Worm (Caenorhabditis elegans) whole organism, L4 larva: ENCODE measurements around the gene F22F7.12.

Experiments
- D1046.2 ChIP-seq: fragments of 200-800 bp; sonication (Bioruptor generic); IDR thresholded peaks from 2 replicates; pipeline ENCODE4 v1.3.6; 2022; ENCODE audit warnings: missing genetic modification characterization, missing compliant biosample characterization
- F10B5.3 ChIP-seq: sonication (generic microtip); optimal IDR thresholded peaks from 2 replicates; lab custom pipeline; 2016; ENCODE audit warnings: mild to moderate bottlenecking, missing genetic modification characterization, missing compliant biosample characterization
- F44E2.7 ChIP-seq: fragments of 200-800 bp; sonication (Bioruptor generic); IDR thresholded peaks from 2 replicates; pipeline ENCODE4 v2.1.2; 2022; ENCODE audit warnings: missing genetic modification characterization, missing compliant biosample characterization
- F49E8.2 ChIP-seq: sonication (generic microtip); optimal IDR thresholded peaks from 2 replicates; lab custom pipeline; 2016; ENCODE audit warnings: missing compliant biosample characterization, mild to moderate bottlenecking, missing genetic modification characterization, borderline replicate concordance
- R02D3.7 ChIP-seq: fragments of 150-350 bp; sonication (generic microtip); optimal IDR thresholded peaks from 3 replicates; lab custom pipeline; 2014; ENCODE audit warnings: missing biosample characterization, missing genetic modification characterization
- ZK337.2 ChIP-seq: fragments of 200-800 bp; sonication (Bioruptor generic); IDR thresholded peaks from 2 replicates; pipeline ENCODE4 v1.3.6; 2022; ENCODE audit warnings: missing genetic modification reagents, missing genetic modification characterization, missing compliant biosample characterization
- aha-1 ChIP-seq: fragments of 150-350 bp; peaks from one replicate; lab custom pipeline; 2014; ENCODE audit warnings: missing biosample characterization, missing genetic modification characterization
- aly-2 ChIP-seq: sonication (generic microtip); optimal IDR thresholded peaks from 2 replicates; lab custom pipeline; 2018; ENCODE audit warnings: missing biosample characterization, missing genetic modification characterization
- arid-1 ChIP-seq: fragments of 200-800 bp; sonication (Bioruptor generic); conservative IDR thresholded peaks from 2 replicates; pipeline ENCODE4 v1.3.6; 2022; ENCODE audit warnings: missing genetic modification reagents, missing genetic modification characterization, missing compliant biosample characterization
- attf-4 ChIP-seq: sonication (generic microtip); optimal IDR thresholded peaks from 3 replicates; lab custom pipeline; 2017; ENCODE audit warnings: missing biosample characterization, missing genetic modification characterization
- ces-1 ChIP-seq: fragments of 150-350 bp; sonication (generic microtip); optimal IDR thresholded peaks from 4 replicates; lab custom pipeline; 2014; ENCODE audit warnings: missing biosample characterization, missing genetic modification reagents, missing genetic modification characterization
- ctbp-1 ChIP-seq: fragments of 200-800 bp; sonication (Bioruptor generic); IDR thresholded peaks from 2 replicates; pipeline ENCODE4 v1.3.6; 2022; ENCODE audit warnings: missing genetic modification reagents, missing genetic modification characterization, missing compliant biosample characterization
- daf-12 ChIP-seq: fragments of 150-350 bp; optimal IDR thresholded peaks from 2 replicates; lab custom pipeline; 2014; ENCODE audit warnings: missing biosample characterization, missing genetic modification reagents, missing genetic modification characterization
- daf-16 ChIP-seq, 3 experiments: sonication (generic microtip); optimal IDR thresholded peaks; 2 replicates each; lab custom pipeline; 2016 to 2017; ENCODE audit warnings: missing genetic modification characterization in 3 of 3, missing genetic modification reagents in 3 of 3, mild to moderate bottlenecking in 2 of 3, missing compliant biosample characterization in 2 of 3, missing biosample characterization in 1 of 3, moderate library complexity in 1 of 3
- daf-19 ChIP-seq: fragments of 200-800 bp; sonication (Bioruptor generic); conservative IDR thresholded peaks from 2 replicates; pipeline ENCODE4 v1.3.6; 2022; ENCODE audit warnings: missing genetic modification characterization, missing compliant biosample characterization
- dmd-9 ChIP-seq: fragments of 200-800 bp; sonication (Bioruptor generic); IDR thresholded peaks from 2 replicates; pipeline ENCODE4 v1.3.6; 2022; ENCODE audit warnings: missing genetic modification reagents, missing genetic modification characterization, missing compliant biosample characterization
- dpl-1 ChIP-seq: fragments of 150-350 bp; optimal IDR thresholded peaks from 2 replicates; lab custom pipeline; 2014; ENCODE audit warnings: missing biosample characterization, missing genetic modification reagents, missing genetic modification characterization
- dve-1 ChIP-seq: sonication (generic microtip); optimal IDR thresholded peaks from 2 replicates; lab custom pipeline; 2017; ENCODE audit warnings: antibody characterized with exemption, mild to moderate bottlenecking, missing genetic modification characterization, missing compliant biosample characterization; ENCODE audit not compliant: insufficient read depth
- fkh-10 ChIP-seq: fragments of 150-350 bp; optimal IDR thresholded peaks from 2 replicates; lab custom pipeline; 2014; ENCODE audit warnings: missing biosample characterization, missing genetic modification reagents, missing genetic modification characterization
- fos-1 ChIP-seq: fragments of 150-350 bp; optimal IDR thresholded peaks from 2 replicates; lab custom pipeline; 2014; ENCODE audit warnings: missing biosample characterization, missing genetic modification characterization
- hif-1 ChIP-seq, 2 experiments: sonication (generic microtip); optimal IDR thresholded peaks; 2 replicates each; lab custom pipeline; 2016 to 2017; ENCODE audit warnings: missing compliant biosample characterization in 2 of 2, missing genetic modification characterization in 2 of 2, missing genetic modification reagents in 2 of 2, missing genotype in 2 of 2, mild to moderate bottlenecking in 1 of 2
- hlh-11 ChIP-seq: fragments of 200-800 bp; sonication (Bioruptor generic); optimal IDR thresholded peaks from 2 replicates; lab custom pipeline; 2018; ENCODE audit warnings: mild to moderate bottlenecking, missing genetic modification characterization, missing compliant biosample characterization
- lin-1 ChIP-seq: fragments of 200-800 bp; sonication (Bioruptor generic); IDR thresholded peaks from 2 replicates; pipeline ENCODE4 v1.3.6; 2022; ENCODE audit warnings: missing genetic modification reagents, missing genetic modification characterization, missing compliant biosample characterization
- lin-13 ChIP-seq: fragments of 150-350 bp; optimal IDR thresholded peaks from 2 replicates; lab custom pipeline; 2014; ENCODE audit warnings: missing biosample characterization, missing genetic modification reagents, missing genetic modification characterization
- lin-15B ChIP-seq: fragments of 150-350 bp; sonication (generic microtip); optimal IDR thresholded peaks from 3 replicates; lab custom pipeline; 2014; ENCODE audit warnings: missing biosample characterization, missing genetic modification characterization
- madf-5 ChIP-seq, 2 experiments: fragments of 200-800 bp; sonication (Bioruptor generic); IDR thresholded peaks; 2 replicates each; pipeline ENCODE4 v1.3.6; 2022; ENCODE audit warnings: missing compliant biosample characterization in 2 of 2, missing genetic modification characterization in 2 of 2
- mep-1 ChIP-seq: fragments of 150-350 bp; sonication (generic microtip); optimal IDR thresholded peaks from 3 replicates; lab custom pipeline; 2014; ENCODE audit warnings: missing biosample characterization, missing genetic modification characterization
- mxl-3 ChIP-seq: fragments of 200-800 bp; sonication (Bioruptor generic); optimal IDR thresholded peaks from 2 replicates; lab custom pipeline; 2018; ENCODE audit warnings: mild to moderate bottlenecking, missing genetic modification characterization, missing compliant biosample characterization
- nhr-102 ChIP-seq: sonication (generic microtip); optimal IDR thresholded peaks from 2 replicates; lab custom pipeline; 2016; ENCODE audit warnings: mild to moderate bottlenecking, missing genetic modification characterization, moderate library complexity, missing compliant biosample characterization
- nhr-11 ChIP-seq: fragments of 150-350 bp; optimal IDR thresholded peaks from 2 replicates; lab custom pipeline; 2014; ENCODE audit warnings: missing biosample characterization, missing genetic modification characterization
- nhr-111 ChIP-seq: fragments of 200-800 bp; sonication (Bioruptor generic); optimal IDR thresholded peaks from 2 replicates; lab custom pipeline; 2018; ENCODE audit warnings: mild to moderate bottlenecking, missing genetic modification characterization, missing compliant biosample characterization
- nhr-28 ChIP-seq: fragments of 150-350 bp; optimal IDR thresholded peaks from 2 replicates; lab custom pipeline; 2014; ENCODE audit warnings: missing biosample characterization, missing genetic modification characterization
- nhr-6 ChIP-seq: fragments of 150-350 bp; optimal IDR thresholded peaks from 2 replicates; lab custom pipeline; 2014; ENCODE audit warnings: missing biosample characterization, missing genetic modification characterization
- nhr-76 ChIP-seq: fragments of 150-350 bp; optimal IDR thresholded peaks from 2 replicates; lab custom pipeline; 2014; ENCODE audit warnings: missing biosample characterization, missing genetic modification characterization
- nhr-77 ChIP-seq: fragments of 150-350 bp; optimal IDR thresholded peaks from 2 replicates; lab custom pipeline; 2014; ENCODE audit warnings: missing biosample characterization, missing genetic modification characterization
- pha-4 ChIP-seq, 2 experiments: fragments of 150-350 bp in 1 of 2; fragments of 200-800 bp in 1 of 2; sonication (Bioruptor generic) in 1 of 2; IDR thresholded peaks in 1 of 2; optimal IDR thresholded peaks in 1 of 2; 2 replicates each; pipeline versions ENCODE4 v1.3.6 to Lab custom; 2014 to 2022; ENCODE audit warnings: missing genetic modification characterization in 2 of 2, missing genetic modification reagents in 2 of 2, missing biosample characterization in 1 of 2, missing compliant biosample characterization in 1 of 2
- pqm-1 ChIP-seq: sonication (generic microtip); optimal IDR thresholded peaks from 2 replicates; lab custom pipeline; 2017; ENCODE audit warnings: missing biosample characterization, missing genetic modification characterization
- saeg-2 ChIP-seq: fragments of 200-800 bp; sonication (Bioruptor generic); IDR thresholded peaks from 2 replicates; pipeline ENCODE4 v1.3.6; 2022; ENCODE audit warnings: missing genetic modification reagents, missing genetic modification characterization, missing compliant biosample characterization
- tra-1 ChIP-seq: fragments of 200-800 bp; sonication (Bioruptor generic); IDR thresholded peaks from 2 replicates; pipeline ENCODE4 v1.3.6; 2022; ENCODE audit warnings: missing genetic modification reagents, missing genetic modification characterization, missing compliant biosample characterization
- unc-39 ChIP-seq: sonication (generic microtip); optimal IDR thresholded peaks from 2 replicates; lab custom pipeline; 2017; ENCODE audit warnings: missing biosample characterization, missing genetic modification characterization
- vab-7 ChIP-seq: fragments of 200-800 bp; sonication (Bioruptor generic); IDR thresholded peaks from 2 replicates; pipeline ENCODE4 v1.3.6; 2022; ENCODE audit warnings: missing genetic modification reagents, missing genetic modification characterization, missing compliant biosample characterization
- ztf-11 ChIP-seq: fragments of 150-350 bp; optimal IDR thresholded peaks from 2 replicates; lab custom pipeline; 2014; ENCODE audit warnings: missing biosample characterization, missing genetic modification characterization

F22F7.12 gene

ce11 chrV:2118574-2118973 is 25.7 kb downstream of the F22F7.12 start, which contains the start of gene bgnt-1.2:
Gene bgnt-1.2 (minus strand): TSS chrV:2118674.
- TF ChIP-seq dmd-9 (GFP tag; lab: Robert Waterston, UW) (no peak), ces-1 (no peak), ztf-11 (tag; lab: Kevin White, UChicago) (no peak), ctbp-1 (GFP tag; lab: Robert Waterston, UW) (no peak), unc-39 (tag; lab: Kevin White, UChicago) (no peak), D1046.2 (no peak), attf-4 (tag; lab: Kevin White, UChicago) (no peak), hlh-11 (no peak), nhr-76 (tag; lab: Kevin White, UChicago) (no peak), nhr-111 (GFP tag; lab: Kevin White, UChicago) (no peak), F44E2.7 (GFP tag; lab: Robert Waterston, UW) (no peak), nhr-6 (no peak), F10B5.3 (tag; lab: Kevin White, UChicago) (no peak), lin-1 (GFP tag; lab: Robert Waterston, UW) (no peak), fkh-10 (GFP tag; lab: Kevin White, UChicago) (no peak), fos-1 (tag; lab: Kevin White, UChicago) (no peak), R02D3.7 (tag; lab: Kevin White, UChicago) (no peak)

- TF ChIP-seq ces-1 (no peak), saeg-2 (GFP tag; lab: Robert Waterston, UW) (no peak), madf-5 (GFP tag; IDR thresholded peaks at IDR 0.05; lab: Robert Waterston, UW) (no peak), nhr-111 (GFP tag; lab: Kevin White, UChicago) (no peak), F49E8.2 (tag; lab: Kevin White, UChicago) (no peak), nhr-102 (no peak)
Observed at ce11 chrV:2110368-2110767, 33.9 kb downstream of the F22F7.12 start, which contains the start of gene F22F7.3. Gene F22F7.3 (plus strand): TSS chrV:2110668.

- TF ChIP-seq nhr-11 (tag; lab: Kevin White, UChicago): peak; percentile 15
- TF ChIP-seq ZK337.2 (GFP tag; lab: Robert Waterston, UW): no peak
- TF ChIP-seq pqm-1: peak; percentile 4
- no peak for TF ChIP-seq pha-4 (GFP tag; IDR thresholded peaks at IDR 0.05; lab: Robert Waterston, UW)
- peak; percentile 44 for TF ChIP-seq pha-4 (tag; optimal IDR thresholded peaks at IDR 0.05; lab: Kevin White, UChicago)
- TF ChIP-seq daf-16 (GFP tag; optimal IDR thresholded peaks at IDR 0.05; lab: Kevin White, UChicago): no peak
- no peak for TF ChIP-seq daf-16 (tag; optimal IDR thresholded peaks at IDR 0.05; lab: Kevin White, UChicago)
- TF ChIP-seq aha-1 (tag; lab: Kevin White, UChicago): peak; percentile 66
- TF ChIP-seq arid-1 (GFP tag; lab: Robert Waterston, UW): no peak
- TF ChIP-seq fkh-10 (GFP tag; lab: Kevin White, UChicago): no peak
- TF ChIP-seq hif-1 (tag; optimal IDR thresholded peaks at IDR 0.05; lab: Kevin White, UChicago): peak in 1 of 2 experiments; percentile 2
- no peak for TF ChIP-seq tra-1 (GFP tag; lab: Robert Waterston, UW)
- TF ChIP-seq dpl-1 (GFP tag; lab: Kevin White, UChicago): peak; percentile 32
- peak; percentile 39 for TF ChIP-seq nhr-6
- peak; percentile 26 for TF ChIP-seq lin-13
- TF ChIP-seq nhr-28 (tag; lab: Kevin White, UChicago): peak; percentile 95
- peak; percentile 10 for TF ChIP-seq nhr-77 (tag; lab: Kevin White, UChicago)
Observed at ce11 chrV:2109295-2109694, 35.0 kb downstream of the F22F7.12 start, which contains the start of gene ckb-4. Gene ckb-4 (minus strand): TSS chrV:2109434.

- TF ChIP-seq vab-7 (GFP tag; lab: Robert Waterston, UW) (no peak), mep-1 (no peak), daf-12 (tag; lab: Kevin White, UChicago) (no peak), daf-19 (no peak), ztf-11 (tag; lab: Kevin White, UChicago) (no peak), ces-1 (no peak), dve-1 (tag; lab: Kevin White, UChicago) (no peak), lin-15B (tag; lab: Kevin White, UChicago) (no peak), fos-1 (tag; lab: Kevin White, UChicago) (no peak), aly-2 (tag; lab: Kevin White, UChicago) (no peak), mxl-3 (no peak)
Observed at ce11 chrV:2105976-2106375, 38.3 kb downstream of the F22F7.12 start, which contains the start of gene F22F7.4. Gene F22F7.4 (minus strand): TSS chrV:2106076.
